Worm (Caenorhabditis elegans) whole organism, L4 larva: ENCODE measurements around the gene smg-9.

Source experiments
- F37D6.2 ChIP-seq: sonication (generic microtip); optimal IDR thresholded peaks from 2 replicates; lab custom pipeline; 2016; ENCODE audit warnings: mild to moderate bottlenecking, missing genetic modification characterization, missing compliant biosample characterization
- T26A8.4 ChIP-seq: fragments of 200-800 bp; sonication (Bioruptor generic); IDR thresholded peaks from 2 replicates; pipeline ENCODE4 v1.3.6; 2022; ENCODE audit warnings: missing genetic modification characterization, missing compliant biosample characterization
- Y5F2A.4 ChIP-seq: fragments of 200-800 bp; sonication (Bioruptor generic); optimal IDR thresholded peaks from 2 replicates; lab custom pipeline; 2018; ENCODE audit warnings: mild to moderate bottlenecking, missing genetic modification characterization, missing compliant biosample characterization
- aha-1 ChIP-seq: fragments of 150-350 bp; peaks from one replicate; lab custom pipeline; 2014; ENCODE audit warnings: missing biosample characterization, missing genetic modification characterization
- aly-2 ChIP-seq: sonication (generic microtip); optimal IDR thresholded peaks from 2 replicates; lab custom pipeline; 2018; ENCODE audit warnings: missing biosample characterization, missing genetic modification characterization
- ama-1 ChIP-seq: fragments of 150-350 bp; optimal IDR thresholded peaks from 2 replicates; lab custom pipeline; 2014; ENCODE audit warnings: inconsistent platforms, mixed read lengths
- ceh-20 ChIP-seq: fragments of 200-800 bp; sonication (Bioruptor generic); IDR thresholded peaks from 2 replicates; pipeline ENCODE4 v1.3.6; 2022; ENCODE audit warnings: missing genetic modification reagents, missing genetic modification characterization, missing compliant biosample characterization
- ceh-28 ChIP-seq: fragments of 150-350 bp; optimal IDR thresholded peaks from 2 replicates; lab custom pipeline; 2014; ENCODE audit warnings: missing biosample characterization, missing genetic modification reagents, missing genetic modification characterization
- cey-2 ChIP-seq: sonication (generic microtip); optimal IDR thresholded peaks from 3 replicates; lab custom pipeline; 2017; ENCODE audit warnings: missing genetic modification characterization, mild to moderate bottlenecking, missing compliant biosample characterization, antibody characterized with exemption, borderline replicate concordance; ENCODE audit not compliant: insufficient read depth
- dmd-9 ChIP-seq: fragments of 200-800 bp; sonication (Bioruptor generic); IDR thresholded peaks from 2 replicates; pipeline ENCODE4 v1.3.6; 2022; ENCODE audit warnings: missing genetic modification reagents, missing genetic modification characterization, missing compliant biosample characterization
- dpl-1 ChIP-seq: fragments of 150-350 bp; optimal IDR thresholded peaks from 2 replicates; lab custom pipeline; 2014; ENCODE audit warnings: missing biosample characterization, missing genetic modification reagents, missing genetic modification characterization
- egl-27 ChIP-seq: sonication (generic microtip); optimal IDR thresholded peaks from 3 replicates; lab custom pipeline; 2017; ENCODE audit warnings: missing biosample characterization, missing genetic modification reagents, missing genetic modification characterization
- hif-1 ChIP-seq, 2 experiments: sonication (generic microtip); optimal IDR thresholded peaks; 2 replicates each; lab custom pipeline; 2016 to 2017; ENCODE audit warnings: missing compliant biosample characterization in 2 of 2, missing genetic modification characterization in 2 of 2, missing genetic modification reagents in 2 of 2, missing genotype in 2 of 2, mild to moderate bottlenecking in 1 of 2
- hlh-11 ChIP-seq: fragments of 200-800 bp; sonication (Bioruptor generic); optimal IDR thresholded peaks from 2 replicates; lab custom pipeline; 2018; ENCODE audit warnings: mild to moderate bottlenecking, missing genetic modification characterization, missing compliant biosample characterization
- lin-1 ChIP-seq: fragments of 200-800 bp; sonication (Bioruptor generic); IDR thresholded peaks from 2 replicates; pipeline ENCODE4 v1.3.6; 2022; ENCODE audit warnings: missing genetic modification reagents, missing genetic modification characterization, missing compliant biosample characterization
- lin-15B ChIP-seq: fragments of 150-350 bp; sonication (generic microtip); optimal IDR thresholded peaks from 3 replicates; lab custom pipeline; 2014; ENCODE audit warnings: missing biosample characterization, missing genetic modification characterization
- lin-29 ChIP-seq: fragments of 200-800 bp; sonication (Bioruptor generic); IDR thresholded peaks from 2 replicates; pipeline ENCODE4 v1.3.6; 2022; ENCODE audit warnings: missing genetic modification reagents, missing genetic modification characterization, missing compliant biosample characterization
- mdl-1 ChIP-seq, 2 experiments: fragments of 150-350 bp in 1 of 2; sonication (generic microtip) in 1 of 2; optimal IDR thresholded peaks; 2 replicates each; lab custom pipeline; 2014 to 2017; ENCODE audit warnings: missing biosample characterization in 2 of 2, missing genetic modification characterization in 2 of 2
- mxl-3 ChIP-seq: fragments of 200-800 bp; sonication (Bioruptor generic); optimal IDR thresholded peaks from 2 replicates; lab custom pipeline; 2018; ENCODE audit warnings: mild to moderate bottlenecking, missing genetic modification characterization, missing compliant biosample characterization
- nhr-10 ChIP-seq: fragments of 150-350 bp; optimal IDR thresholded peaks from 2 replicates; lab custom pipeline; 2014; ENCODE audit warnings: missing biosample characterization, missing genetic modification characterization
- nhr-42 ChIP-seq: fragments of 200-800 bp; sonication (Bioruptor generic); IDR thresholded peaks from 2 replicates; pipeline ENCODE4 v1.3.6; 2022; ENCODE audit warnings: missing genetic modification characterization, missing compliant biosample characterization
- nhr-48 ChIP-seq: sonication (generic microtip); optimal IDR thresholded peaks from 2 replicates; lab custom pipeline; 2016; ENCODE audit warnings: mild to moderate bottlenecking, missing genetic modification characterization, missing compliant biosample characterization
- php-3 ChIP-seq: fragments of 200-800 bp; sonication (Bioruptor generic); IDR thresholded peaks from 2 replicates; pipeline ENCODE4 v1.3.6; 2022; ENCODE audit warnings: missing genetic modification reagents, missing genetic modification characterization, missing compliant biosample characterization
- pqm-1 ChIP-seq: sonication (generic microtip); optimal IDR thresholded peaks from 2 replicates; lab custom pipeline; 2017; ENCODE audit warnings: missing biosample characterization, missing genetic modification characterization
- sdz-12 ChIP-seq: fragments of 200-800 bp; sonication (Bioruptor generic); optimal IDR thresholded peaks from 2 replicates; lab custom pipeline; 2018; ENCODE audit warnings: mild to moderate bottlenecking, missing genetic modification characterization, missing compliant biosample characterization
- set-16 ChIP-seq: fragments of 200-800 bp; sonication (Bioruptor generic); IDR thresholded peaks from 2 replicates; pipeline ENCODE4 v1.3.6; 2022; ENCODE audit warnings: missing genetic modification reagents, missing genetic modification characterization, missing compliant biosample characterization
- skn-1 ChIP-seq: fragments of 150-350 bp; optimal IDR thresholded peaks from 2 replicates; lab custom pipeline; 2014; ENCODE audit warnings: missing biosample characterization, missing genetic modification characterization
- tag-97 ChIP-seq: fragments of 200-800 bp; sonication (Bioruptor generic); IDR thresholded peaks from 2 replicates; pipeline ENCODE4 v1.3.6; 2022; ENCODE audit warnings: missing genetic modification characterization, missing compliant biosample characterization
- unc-39 ChIP-seq: sonication (generic microtip); optimal IDR thresholded peaks from 2 replicates; lab custom pipeline; 2017; ENCODE audit warnings: missing biosample characterization, missing genetic modification characterization
- unc-62 ChIP-seq, 3 experiments: fragments of 150-350 bp in 1 of 3; sonication (generic microtip); optimal IDR thresholded peaks in 2 of 3; peaks in 1 of 3; 1 replicate in 1 of 3; 2 replicates in 2 of 3; lab custom pipeline; 2014 to 2017; ENCODE audit warnings: missing biosample characterization in 3 of 3, missing genetic modification characterization in 3 of 3, missing genetic modification reagents in 3 of 3, missing genotype in 1 of 3
- ztf-7 ChIP-seq: fragments of 150-350 bp; optimal IDR thresholded peaks from 2 replicates; lab custom pipeline; 2014; ENCODE audit warnings: missing biosample characterization, missing genetic modification characterization

Gene smg-9

DNA sequence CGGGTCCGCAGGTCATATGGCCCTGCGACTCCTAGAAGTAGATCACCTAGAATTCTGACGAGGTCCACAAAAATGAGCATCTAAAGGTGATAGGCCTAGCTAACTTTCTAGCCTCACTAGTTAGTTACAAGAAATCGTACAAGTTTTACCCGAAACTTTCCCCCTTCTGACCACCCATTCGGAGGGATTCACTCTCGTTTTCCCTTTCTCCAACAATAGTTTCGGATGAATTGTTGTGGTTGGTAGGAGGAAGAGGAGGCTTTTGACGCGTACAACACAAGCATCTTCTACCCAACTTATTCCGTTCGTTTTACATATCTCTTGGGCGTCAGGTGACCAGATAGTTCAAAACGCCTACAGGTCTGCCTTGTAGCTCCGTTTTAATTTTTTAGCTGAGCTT, 51.1 kb downstream of the smg-9 start:
- no peak for TF ChIP-seq nhr-48 (tag; lab: Kevin White, UChicago)
- TF ChIP-seq nhr-42 (GFP tag; lab: Robert Waterston, UW): no peak
- no peak for TF ChIP-seq aly-2 (tag; lab: Kevin White, UChicago)
- TF ChIP-seq ceh-20 (GFP tag; lab: Robert Waterston, UW): no peak
- no peak for TF ChIP-seq hif-1 (tag; optimal IDR thresholded peaks at IDR 0.05; lab: Kevin White, UChicago)
- no peak for TF ChIP-seq set-16 (GFP tag; lab: Robert Waterston, UW)
- TF ChIP-seq lin-1 (GFP tag; lab: Robert Waterston, UW): no peak
- TF ChIP-seq lin-29 (GFP tag; lab: Robert Waterston, UW): no peak
- no peak for TF ChIP-seq ceh-28 (tag; lab: Kevin White, UChicago)
- no peak for TF ChIP-seq mxl-3 (GFP tag; lab: Kevin White, UChicago)
- TF ChIP-seq dmd-9 (GFP tag; lab: Robert Waterston, UW): no peak
- TF ChIP-seq tag-97 (GFP tag; lab: Robert Waterston, UW): no peak
- TF ChIP-seq pqm-1 (tag; lab: Kevin White, UChicago): no peak
- no peak for TF ChIP-seq lin-15B (tag; lab: Kevin White, UChicago)
- TF ChIP-seq mdl-1 (tag; optimal IDR thresholded peaks at IDR 0.05; lab: Kevin White, UChicago): no peak
- TF ChIP-seq F37D6.2 (tag; lab: Kevin White, UChicago): no peak
- TF ChIP-seq sdz-12: no peak
- TF ChIP-seq php-3 (GFP tag; lab: Robert Waterston, UW): no peak
- no peak for TF ChIP-seq ama-1
- TF ChIP-seq dpl-1: no peak

DNA sequence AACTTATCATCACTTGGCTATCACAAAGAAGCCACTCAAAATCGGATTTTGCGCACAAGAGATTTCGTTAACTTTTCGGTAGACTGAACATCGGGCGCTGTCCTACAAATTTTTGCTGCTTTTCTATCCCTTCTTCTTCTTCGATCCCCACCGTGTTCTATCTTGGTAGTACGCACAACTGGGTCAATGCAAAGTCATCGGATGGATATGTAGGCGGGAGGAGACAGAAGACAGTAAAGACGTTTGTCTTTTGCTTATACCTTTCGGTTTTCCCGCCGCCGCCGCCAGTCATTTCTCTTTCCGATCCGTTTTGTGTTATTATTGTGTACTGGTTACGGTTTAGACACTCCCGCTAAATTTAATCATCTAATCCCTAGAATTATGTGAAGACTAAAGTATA, 52.6 kb downstream of the smg-9 start:
- TF ChIP-seq nhr-10 (no peak), T26A8.4 (GFP tag; lab: Robert Waterston, UW) (no peak), tag-97 (GFP tag; lab: Robert Waterston, UW) (no peak), skn-1 (tag; lab: Kevin White, UChicago) (no peak), egl-27 (tag; lab: Kevin White, UChicago) (no peak)

DNA sequence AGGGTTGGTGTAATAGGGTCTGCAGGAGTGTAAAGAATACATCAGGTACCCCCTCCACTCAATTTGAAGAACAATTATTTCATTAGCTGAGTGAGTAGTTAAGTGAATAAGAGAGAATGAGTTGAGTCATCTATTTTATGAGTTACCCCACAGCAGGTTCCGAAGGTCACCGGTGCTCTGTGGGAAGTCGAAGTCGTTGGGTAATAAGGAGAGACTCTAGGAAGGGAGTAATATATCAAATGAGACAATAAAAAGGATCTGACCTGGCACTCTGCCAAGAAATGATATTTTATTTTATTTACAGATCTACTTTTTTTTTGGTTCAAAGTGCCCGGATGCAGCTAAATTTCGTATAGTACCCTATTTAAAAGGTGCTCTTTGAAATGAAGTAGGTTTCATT, 54.6 kb downstream of the smg-9 start, which contains the start of gene C09F9.1:
C09F9.1 (plus strand) TSS at position 301 of the 400 bp plus-strand sequence.
- TF ChIP-seq ztf-7 (tag; lab: Kevin White, UChicago) (no peak), unc-39 (tag; lab: Kevin White, UChicago) (no peak), hlh-11 (tag; lab: Kevin White, UChicago) (no peak), Y5F2A.4 (GFP tag; lab: Kevin White, UChicago) (no peak), aha-1 (tag; lab: Kevin White, UChicago) (no peak), cey-2 (tag; lab: Kevin White, UChicago) (no peak), unc-62 (GFP tag; optimal IDR thresholded peaks at IDR 0.05 in 1 of 2; lab: Kevin White, UChicago) (peak in 1 of 2 experiments; percentile 45), unc-62 (tag; optimal IDR thresholded peaks at IDR 0.05; lab: Kevin White, UChicago) (no peak)
